Fruit fly (Drosophila melanogaster) whole organism, adult: ENCODE data around the gene Pfdn1.

Source experiments
- CG11617 ChIP-seq: fragments of 200-800 bp; sonication (Bioruptor generic); optimal IDR thresholded peaks from 2 replicates; lab custom pipeline; 2017; ENCODE audit warnings: mild to moderate bottlenecking, missing biosample characterization, missing genetic modification reagents, missing genetic modification characterization
- CG12768 ChIP-seq: fragments of 200-800 bp; sonication (Bioruptor generic); optimal IDR thresholded peaks from 2 replicates; lab custom pipeline; 2017; ENCODE audit warnings: missing biosample characterization, missing genetic modification characterization, mild to moderate bottlenecking, moderate library complexity, missing genetic modification reagents
- CG14711 ChIP-seq: fragments of 200-800 bp; sonication (Bioruptor generic); optimal IDR thresholded peaks from 2 replicates; lab custom pipeline; 2018; ENCODE audit warnings: missing biosample characterization, mild to moderate bottlenecking, missing genetic modification characterization, moderate library complexity
- CG1620 ChIP-seq: fragments of 200-800 bp; sonication (Bioruptor generic); optimal IDR thresholded peaks from 2 replicates; lab custom pipeline; 2016; ENCODE audit warnings: missing biosample characterization, missing genetic modification characterization
- CG33017 ChIP-seq: fragments of 200-800 bp; sonication (Bioruptor generic); optimal IDR thresholded peaks from 2 replicates; lab custom pipeline; 2018; ENCODE audit warnings: missing biosample characterization, mild to moderate bottlenecking, missing genetic modification characterization, moderate library complexity
- CG5204 ChIP-seq: fragments of 200-800 bp; sonication (Bioruptor generic); optimal IDR thresholded peaks from 2 replicates; lab custom pipeline; 2016; ENCODE audit warnings: missing biosample characterization, missing genetic modification characterization
- CG7045 ChIP-seq: fragments of 200-800 bp; sonication (Bioruptor generic); optimal IDR thresholded peaks from 2 replicates; lab custom pipeline; 2017; ENCODE audit warnings: missing biosample characterization, mild to moderate bottlenecking, missing genetic modification characterization
- CG7101 ChIP-seq: fragments of 200-800 bp; sonication (Bioruptor generic); optimal IDR thresholded peaks from 2 replicates; lab custom pipeline; 2018; ENCODE audit warnings: missing biosample characterization, mild to moderate bottlenecking, missing genetic modification characterization, moderate library complexity
- Clk ChIP-seq: fragments of 200-800 bp; sonication (Bioruptor generic); optimal IDR thresholded peaks from 2 replicates; lab custom pipeline; 2017; ENCODE audit warnings: missing biosample characterization, missing genetic modification characterization
- Crg-1 ChIP-seq: fragments of 200-800 bp; sonication (Bioruptor generic); optimal IDR thresholded peaks from 2 replicates; lab custom pipeline; 2016; ENCODE audit warnings: missing biosample characterization, missing genetic modification characterization
- Hr96 ChIP-seq: fragments of 200-800 bp; sonication (Bioruptor generic); optimal IDR thresholded peaks from 2 replicates; lab custom pipeline; 2016; ENCODE audit warnings: missing biosample characterization, missing genetic modification characterization
- Mnt ChIP-seq: fragments of 200-800 bp; sonication (Bioruptor generic); optimal IDR thresholded peaks from 2 replicates; lab custom pipeline; 2016; ENCODE audit warnings: missing biosample characterization, mild to moderate bottlenecking, missing genetic modification characterization
- bab1 ChIP-seq: fragments of 200-800 bp; sonication (Bioruptor generic); optimal IDR thresholded peaks from 3 replicates; lab custom pipeline; 2019; ENCODE audit warnings: missing biosample characterization, mild to moderate bottlenecking, missing genetic modification characterization, moderate library complexity
- cic ChIP-seq: fragments of 200-800 bp; sonication (Bioruptor generic); optimal IDR thresholded peaks from 2 replicates; lab custom pipeline; 2017; ENCODE audit warnings: missing biosample characterization, mild to moderate bottlenecking, missing genetic modification characterization, moderate library complexity
- cnc ChIP-seq, 2 experiments: fragments of >200 bp; optimal IDR thresholded peaks; 2 replicates each; lab custom pipeline; 2017
- kay ChIP-seq: fragments of 200-800 bp; sonication (Bioruptor generic); peaks from one replicate; lab custom pipeline; 2016; ENCODE audit warnings: missing biosample characterization, missing genetic modification characterization, borderline replicate concordance
- ovo ChIP-seq: fragments of 200-800 bp; sonication (Bioruptor generic); optimal IDR thresholded peaks from 2 replicates; lab custom pipeline; 2016; ENCODE audit warnings: missing biosample characterization, missing genetic modification characterization
- pad ChIP-seq: fragments of 200-800 bp; sonication (Bioruptor generic); optimal IDR thresholded peaks from 3 replicates; lab custom pipeline; 2017; ENCODE audit warnings: missing biosample characterization, missing genetic modification characterization, mild to moderate bottlenecking, moderate library complexity, missing genetic modification reagents
- tj ChIP-seq: fragments of 200-800 bp; sonication (Bioruptor generic); optimal IDR thresholded peaks from 3 replicates; lab custom pipeline; 2017; ENCODE audit warnings: missing biosample characterization, mild to moderate bottlenecking, missing genetic modification characterization, moderate library complexity
- toe ChIP-seq: fragments of 200-800 bp; sonication (Bioruptor generic); optimal IDR thresholded peaks from 2 replicates; lab custom pipeline; 2016; ENCODE audit warnings: missing biosample characterization, missing genetic modification characterization

The Pfdn1 gene

dm6 chr2L:6087685-6088084 is 18.8 kb downstream of the Pfdn1 start:
- no peak for TF ChIP-seq tj (GFP tag; lab: Kevin White, UChicago)
- TF ChIP-seq CG14711 (tag; lab: Kevin White, UChicago), result no peak

- TF ChIP-seq ovo (GFP tag; lab: Kevin White, UChicago), result peak; percentile 63
- TF ChIP-seq CG11617, result peak; percentile 69
- TF ChIP-seq CG7101 (tag; lab: Kevin White, UChicago), result peak; percentile 66
- TF ChIP-seq Hr96 (GFP tag; lab: Kevin White, UChicago), result peak; percentile 52
- peak; percentile 88 for TF ChIP-seq CG12768
- peak; percentile 19 for TF ChIP-seq CG1620 (GFP tag; lab: Kevin White, UChicago)
- peak; percentile 48 for TF ChIP-seq CG33017 (tag; lab: Kevin White, UChicago)
- peak; percentile 79 for TF ChIP-seq bab1 (GFP tag; lab: Kevin White, UChicago)
- peak; percentile 47 for TF ChIP-seq CG7045 (GFP tag; lab: Kevin White, UChicago)
- peak; percentile 85 for TF ChIP-seq tj (GFP tag; lab: Kevin White, UChicago)
- no peak for TF ChIP-seq CG14711 (tag; lab: Kevin White, UChicago)
- TF ChIP-seq Mnt (GFP tag; lab: Kevin White, UChicago), result peak; percentile 99
- peak; percentile 47 for TF ChIP-seq Clk (GFP tag; lab: Kevin White, UChicago)
- TF ChIP-seq pad (GFP tag; lab: Kevin White, UChicago), result peak; percentile 54
- peak; percentile 91 to 93 for TF ChIP-seq cnc (optimal IDR thresholded peaks at IDR 0.05; lab: Kevin White, UChicago)
- peak; percentile 100 for TF ChIP-seq kay (GFP tag; lab: Kevin White, UChicago)
- no peak for TF ChIP-seq toe (GFP tag; lab: Kevin White, UChicago)
- peak; percentile 99 for TF ChIP-seq cic (GFP tag; lab: Kevin White, UChicago)
- peak; percentile 49 for TF ChIP-seq Crg-1 (GFP tag; lab: Kevin White, UChicago)
- no peak for TF ChIP-seq CG5204 (GFP tag; lab: Kevin White, UChicago)
Observed at dm6 chr2L:6088371-6089365, 19.8 kb downstream of the Pfdn1 start.

- TF ChIP-seq cic (GFP tag; lab: Kevin White, UChicago), result peak; percentile 99
- no peak for TF ChIP-seq Hr96 (GFP tag; lab: Kevin White, UChicago)
- TF ChIP-seq CG7101 (tag; lab: Kevin White, UChicago), result no peak
- TF ChIP-seq kay (GFP tag; lab: Kevin White, UChicago), result no peak
Observed at dm6 chr2L:6089604-6090198, 20.8 kb downstream of the Pfdn1 start.

dm6 chr2L:6090365-6090764 is 21.5 kb downstream of the Pfdn1 start:
- no peak for TF ChIP-seq Crg-1 (GFP tag; lab: Kevin White, UChicago)
- TF ChIP-seq CG12768, result no peak
- TF ChIP-seq Mnt (GFP tag; lab: Kevin White, UChicago), result no peak
- TF ChIP-seq CG11617, result no peak
- TF ChIP-seq ovo (GFP tag; lab: Kevin White, UChicago), result no peak
- no peak for TF ChIP-seq Clk (GFP tag; lab: Kevin White, UChicago)
- TF ChIP-seq CG33017 (tag; lab: Kevin White, UChicago), result no peak
- TF ChIP-seq pad (GFP tag; lab: Kevin White, UChicago), result no peak
- TF ChIP-seq bab1 (GFP tag; lab: Kevin White, UChicago), result no peak
- no peak for TF ChIP-seq CG1620 (GFP tag; lab: Kevin White, UChicago)
- no peak for TF ChIP-seq toe (GFP tag; lab: Kevin White, UChicago)
- no peak for TF ChIP-seq tj (GFP tag; lab: Kevin White, UChicago)
- TF ChIP-seq cic (GFP tag; lab: Kevin White, UChicago), result no peak
- TF ChIP-seq kay (GFP tag; lab: Kevin White, UChicago), result no peak

- no peak for TF ChIP-seq tj (GFP tag; lab: Kevin White, UChicago)
- peak; percentile 88 for TF ChIP-seq kay (GFP tag; lab: Kevin White, UChicago)
Observed at dm6 chr2L:6090786-6091716, 22.2 kb downstream of the Pfdn1 start, which contains the start of gene CG45075. TSS of gene CG45075 (plus strand) at chr2L:6091412.

- TF ChIP-seq Crg-1 (GFP tag; lab: Kevin White, UChicago) (no peak), CG12768 (no peak), CG11617 (no peak)
Observed at dm6 chr2L:6092300-6092699, 23.4 kb downstream of the Pfdn1 start.
